Fruit fly (Drosophila melanogaster) whole organism, embryonic: ENCODE data around the gene Neto.
A peak's percentile ranks its signal among the peaks of the same experiment; 100 is the strongest.

ENCODE experiments used
- Abd-B ChIP-seq: fragments of 200-800 bp; sonication (Bioruptor generic); optimal IDR thresholded peaks from 2 replicates; lab custom pipeline; 2018; ENCODE audit warnings: missing biosample characterization, mild to moderate bottlenecking, missing genetic modification characterization, moderate library complexity
- CG10462 ChIP-seq: fragments of 200-800 bp; sonication (Bioruptor generic); optimal IDR thresholded peaks from 2 replicates; lab custom pipeline; 2016; ENCODE audit warnings: missing biosample characterization, missing genetic modification characterization
- CG11247 ChIP-seq: fragments of 200-800 bp; sonication (Bioruptor generic); IDR thresholded peaks from 2 replicates; pipeline ENCODE4 v1.3.6; 2022; ENCODE audit warnings: missing biosample characterization, missing genetic modification characterization
- CG13287 ChIP-seq: fragments of 200-800 bp; sonication (Bioruptor generic); IDR thresholded peaks from 2 replicates; pipeline ENCODE4 v1.3.6; 2022; ENCODE audit warnings: missing biosample characterization, missing genetic modification characterization; ENCODE audit not compliant: partially characterized antibody
- CG1529 ChIP-seq: fragments of 200-800 bp; sonication (Bioruptor generic); optimal IDR thresholded peaks from 3 replicates; lab custom pipeline; 2018; ENCODE audit warnings: missing biosample characterization, missing genetic modification characterization
- CG15479 ChIP-seq: fragments of 200-800 bp; sonication (Bioruptor generic); optimal IDR thresholded peaks from 3 replicates; lab custom pipeline; 2019; ENCODE audit warnings: missing biosample characterization, mild to moderate bottlenecking, missing genetic modification characterization, moderate library complexity
- CG18011 ChIP-seq: fragments of 200-800 bp; sonication (Bioruptor generic); optimal IDR thresholded peaks from 2 replicates; lab custom pipeline; 2017; ENCODE audit warnings: missing biosample characterization, missing genetic modification characterization, mild to moderate bottlenecking, moderate library complexity, missing genotype
- CG18262 ChIP-seq: fragments of 200-800 bp; optimal IDR thresholded peaks from 3 replicates; lab custom pipeline; 2019; ENCODE audit warnings: missing biosample characterization, mild to moderate bottlenecking, missing genetic modification characterization, moderate library complexity
- CG2120 ChIP-seq: fragments of 200-800 bp; sonication (Bioruptor generic); optimal IDR thresholded peaks from 3 replicates; lab custom pipeline; 2016; ENCODE audit warnings: missing biosample characterization, missing genetic modification characterization
- CG2678 ChIP-seq: fragments of 200-800 bp; sonication (Bioruptor generic); optimal IDR thresholded peaks from 3 replicates; lab custom pipeline; 2019; ENCODE audit warnings: missing biosample characterization, mild to moderate bottlenecking, missing genetic modification characterization, moderate library complexity
- CG33557 ChIP-seq: fragments of 200-800 bp; sonication (Bioruptor generic); optimal IDR thresholded peaks from 2 replicates; lab custom pipeline; 2019; ENCODE audit warnings: missing biosample characterization, mild to moderate bottlenecking, missing genetic modification characterization, moderate library complexity
- CG34224 ChIP-seq: fragments of 200-800 bp; sonication (Bioruptor generic); IDR thresholded peaks from 3 replicates; pipeline ENCODE4 v1.3.6; 2022; ENCODE audit warnings: missing biosample characterization, missing genetic modification characterization; ENCODE audit not compliant: partially characterized antibody
- CG7963 ChIP-seq: fragments of 200-800 bp; sonication (Bioruptor generic); IDR thresholded peaks from 3 replicates; pipeline ENCODE4 v1.3.6; 2022; ENCODE audit warnings: missing biosample characterization, missing genetic modification characterization; ENCODE audit not compliant: partially characterized antibody
- CG8089 ChIP-seq: fragments of 200-800 bp; sonication (Bioruptor generic); optimal IDR thresholded peaks from 3 replicates; lab custom pipeline; 2016; ENCODE audit warnings: missing biosample characterization, missing genetic modification characterization
- CG8478 ChIP-seq: fragments of >200 bp; optimal IDR thresholded peaks from 2 replicates; lab custom pipeline; 2018
- CG8924 ChIP-seq: fragments of 200-800 bp; optimal IDR thresholded peaks from 3 replicates; lab custom pipeline; 2019; ENCODE audit warnings: missing biosample characterization, mild to moderate bottlenecking, missing genetic modification characterization, moderate library complexity
- CG8944 ChIP-seq: fragments of 200-800 bp; sonication (Bioruptor generic); optimal IDR thresholded peaks from 3 replicates; lab custom pipeline; 2016; ENCODE audit warnings: missing biosample characterization, missing genetic modification characterization
- CG9817 ChIP-seq: fragments of 200-800 bp; sonication (Bioruptor generic); optimal IDR thresholded peaks from 2 replicates; lab custom pipeline; 2018; ENCODE audit warnings: missing biosample characterization, mild to moderate bottlenecking, missing genetic modification characterization, moderate library complexity
- Camta ChIP-seq: fragments of 200-800 bp; sonication (Bioruptor generic); optimal IDR thresholded peaks from 2 replicates; lab custom pipeline; 2016; ENCODE audit warnings: missing biosample characterization, missing genetic modification characterization
- CrebB ChIP-seq: fragments of 200-800 bp; sonication (Bioruptor generic); optimal IDR thresholded peaks from 3 replicates; lab custom pipeline; 2018; ENCODE audit warnings: missing biosample characterization, mild to moderate bottlenecking, missing genetic modification characterization
- D ChIP-seq, 2 experiments: fragments of 200-800 bp in 1 of 2; fragments of >200 bp in 1 of 2; sonication (Bioruptor generic) in 1 of 2; optimal IDR thresholded peaks; 2 replicates in 1 of 2; 3 replicates in 1 of 2; lab custom pipeline; 2017; ENCODE audit warnings: mild to moderate bottlenecking in 1 of 2, missing biosample characterization in 1 of 2, missing genetic modification characterization in 1 of 2, missing genetic modification reagents in 1 of 2
- Doc3 ChIP-seq: fragments of 200-800 bp; sonication (Bioruptor generic); IDR thresholded peaks from 3 replicates; pipeline ENCODE4 v1.3.6; 2022; ENCODE audit warnings: missing biosample characterization, missing genetic modification characterization; ENCODE audit not compliant: partially characterized antibody
- Gug ChIP-seq: fragments of 200-800 bp; sonication (Bioruptor generic); IDR thresholded peaks from 4 replicates; pipeline ENCODE4 v1.3.6; 2022; ENCODE audit warnings: missing biosample characterization, missing genetic modification characterization
- HLH54F ChIP-seq: fragments of 200-800 bp; sonication (Bioruptor generic); optimal IDR thresholded peaks from 3 replicates; lab custom pipeline; 2016; ENCODE audit warnings: missing biosample characterization, missing genetic modification characterization
- HLHmδ ChIP-seq: fragments of 200-800 bp; sonication (Bioruptor generic); optimal IDR thresholded peaks from 2 replicates; lab custom pipeline; 2018; ENCODE audit warnings: missing biosample characterization, mild to moderate bottlenecking, missing genetic modification characterization, moderate library complexity
- HmgZ ChIP-seq: fragments of 200-800 bp; sonication (Bioruptor generic); optimal IDR thresholded peaks from 2 replicates; lab custom pipeline; 2018; ENCODE audit warnings: missing biosample characterization, mild to moderate bottlenecking, missing genetic modification characterization
- Hr78 ChIP-seq, 2 experiments: fragments of 200-800 bp in 1 of 2; fragments of >200 bp in 1 of 2; sonication (Bioruptor generic) in 1 of 2; optimal IDR thresholded peaks; 2 replicates each; lab custom pipeline; 2017 to 2019; ENCODE audit warnings: missing biosample characterization in 2 of 2, missing genetic modification characterization in 2 of 2, mild to moderate bottlenecking in 1 of 2, moderate library complexity in 1 of 2
- Ravus ChIP-seq: fragments of 200-800 bp; sonication (Bioruptor generic); IDR thresholded peaks from 2 replicates; pipeline ENCODE4 v1.3.6; 2022; ENCODE audit warnings: missing biosample characterization, missing genetic modification characterization
- Rfx ChIP-seq: fragments of 200-800 bp; sonication (Bioruptor generic); IDR thresholded peaks from 2 replicates; pipeline ENCODE4 v1.3.6; 2022; ENCODE audit warnings: missing biosample characterization, missing genetic modification characterization
- Scr ChIP-seq: fragments of 200-800 bp; sonication (Bioruptor generic); IDR thresholded peaks from 2 replicates; pipeline ENCODE4 v1.3.6; 2022; ENCODE audit warnings: missing biosample characterization, missing genetic modification characterization; ENCODE audit not compliant: partially characterized antibody
- Ssrp ChIP-seq: fragments of 200-800 bp; sonication (Bioruptor generic); optimal IDR thresholded peaks from 2 replicates; lab custom pipeline; 2018; ENCODE audit warnings: missing biosample characterization, mild to moderate bottlenecking, missing genetic modification characterization, moderate library complexity
- Stat92E ChIP-seq, 3 experiments: fragments of >200 bp in 2 of 3; fragments of 200-800 bp in 1 of 3; sonication (Bioruptor generic) in 1 of 3; optimal IDR thresholded peaks; 2 replicates each; lab custom pipeline; 2017 to 2019; ENCODE audit warnings: missing biosample characterization in 3 of 3, missing genetic modification characterization in 3 of 3, mild to moderate bottlenecking in 1 of 3, moderate library complexity in 1 of 3
- TFAM ChIP-seq: fragments of 200-800 bp; sonication (Bioruptor generic); optimal IDR thresholded peaks from 2 replicates; lab custom pipeline; 2017; ENCODE audit warnings: missing biosample characterization, missing genetic modification characterization, inconsistent platforms
- Xbp1 ChIP-seq: fragments of 200-800 bp; sonication (Bioruptor generic); optimal IDR thresholded peaks from 3 replicates; lab custom pipeline; 2016; ENCODE audit warnings: missing biosample characterization, mild to moderate bottlenecking, missing genetic modification characterization
- amos ChIP-seq: fragments of 200-800 bp; sonication (Bioruptor generic); IDR thresholded peaks from 2 replicates; pipeline ENCODE4 v1.3.6; 2022; ENCODE audit warnings: missing biosample characterization, missing genetic modification characterization; ENCODE audit not compliant: partially characterized antibody
- ash1 ChIP-seq: fragments of 200-800 bp; sonication (Bioruptor generic); optimal IDR thresholded peaks from 2 replicates; lab custom pipeline; 2018; ENCODE audit warnings: missing biosample characterization, mild to moderate bottlenecking, missing genetic modification characterization
- bowl ChIP-seq: fragments of 200-800 bp; sonication (Bioruptor generic); IDR thresholded peaks from 2 replicates; pipeline ENCODE4 v1.3.6; 2022; ENCODE audit warnings: missing biosample characterization, missing genetic modification characterization
- cad ChIP-seq: fragments of >200 bp; optimal IDR thresholded peaks from 2 replicates; lab custom pipeline; 2017; ENCODE audit warnings: missing biosample characterization, missing genetic modification characterization
- cato ChIP-seq: fragments of 200-800 bp; sonication (Bioruptor generic); optimal IDR thresholded peaks from 2 replicates; lab custom pipeline; 2016; ENCODE audit warnings: missing biosample characterization, missing genetic modification characterization, borderline replicate concordance
- dpn ChIP-seq, 2 experiments: fragments of 200-800 bp; sonication (Bioruptor generic); optimal IDR thresholded peaks; 3 replicates each; lab custom pipeline; 2016; ENCODE audit warnings: missing biosample characterization in 2 of 2, missing genetic modification characterization in 2 of 2
- h ChIP-seq: fragments of >200 bp; optimal IDR thresholded peaks from 2 replicates; lab custom pipeline; 2017
- insv ChIP-seq, 2 experiments: fragments of 200-800 bp; sonication (Bioruptor generic); optimal IDR thresholded peaks; 3 replicates each; lab custom pipeline; 2016 to 2018; ENCODE audit warnings: missing biosample characterization in 2 of 2, missing genetic modification characterization in 2 of 2
- kah ChIP-seq: fragments of 200-800 bp; sonication (Bioruptor generic); optimal IDR thresholded peaks from 2 replicates; lab custom pipeline; 2018; ENCODE audit warnings: missing biosample characterization, mild to moderate bottlenecking, missing genetic modification characterization
- kni ChIP-seq: fragments of 200-800 bp; sonication (Bioruptor generic); optimal IDR thresholded peaks from 3 replicates; lab custom pipeline; 2017; ENCODE audit warnings: mild to moderate bottlenecking, missing biosample characterization, missing genetic modification reagents, missing genetic modification characterization
- mam ChIP-seq: fragments of 200-800 bp; sonication (Bioruptor generic); optimal IDR thresholded peaks from 3 replicates; lab custom pipeline; 2016; ENCODE audit warnings: missing biosample characterization, missing genetic modification characterization
- onecut ChIP-seq: fragments of 200-800 bp; sonication (Bioruptor generic); IDR thresholded peaks from 2 replicates; pipeline ENCODE4 v1.3.6; 2022; ENCODE audit warnings: missing biosample characterization, missing genetic modification characterization
- pros ChIP-seq: fragments of 200-800 bp; sonication (Bioruptor generic); optimal IDR thresholded peaks from 3 replicates; lab custom pipeline; 2019; ENCODE audit warnings: missing biosample characterization, mild to moderate bottlenecking, missing genetic modification characterization, moderate library complexity

The Neto gene

dm6 chrX:13403962-13404830, 41.5 kb upstream of the Neto start, which contains the start of gene GstT4 (continued):
- peak; percentile 70 for TF ChIP-seq Rfx (GFP tag; lab: Robert Waterston, UW)
- no peak for TF ChIP-seq CG18011 (GFP tag; lab: Kevin White, UChicago)
- peak; percentile 50 for TF ChIP-seq CG2678 (tag; lab: Kevin White, UChicago)
- TF ChIP-seq cad (GFP tag; lab: Kevin White, UChicago), result no peak
- peak; percentile 80 for TF ChIP-seq CG2120 (GFP tag; lab: Kevin White, UChicago)
- peak; percentile 49 for TF ChIP-seq Xbp1 (GFP tag; lab: Kevin White, UChicago)
- no peak for TF ChIP-seq kah (GFP tag; lab: Kevin White, UChicago)
- TF ChIP-seq HmgZ (tag; lab: Kevin White, UChicago), result no peak
- no peak for TF ChIP-seq insv (GFP tag; optimal IDR thresholded peaks at IDR 0.05; lab: Kevin White, UChicago)
- peak; percentile 50 for TF ChIP-seq CG11247
- peak; percentile 4 for TF ChIP-seq CG1529 (GFP tag; lab: Kevin White, UChicago)
- no peak for TF ChIP-seq CG8089
- peak; percentile 54 to 61 for TF ChIP-seq dpn (GFP tag; optimal IDR thresholded peaks at IDR 0.05; lab: Kevin White, UChicago)
- TF ChIP-seq CG7963, result no peak
- TF ChIP-seq h (lab: Kevin White, UChicago), result no peak
- TF ChIP-seq CG8478 (lab: Kevin White, UChicago), result no peak
- peak; percentile 55; the same call in 2 of the 4 replicates for TF ChIP-seq Gug (GFP tag; lab: Robert Waterston, UW)
- no peak for TF ChIP-seq CG33557 (GFP tag; lab: Kevin White, UChicago)
- TF ChIP-seq Ravus, result no peak
- TF ChIP-seq Ssrp (tag; lab: Kevin White, UChicago), result peak; percentile 32
- 0 out of 2 replicates have a peak, but pooled peaks have one; percentile 6 for TF ChIP-seq amos
- TF ChIP-seq onecut (GFP tag; lab: Robert Waterston, UW), result no peak
- TF ChIP-seq Doc3 (GFP tag; lab: Robert Waterston, UW), result no peak
- TF ChIP-seq TFAM (GFP tag; lab: Kevin White, UChicago), result no peak
- no peak for TF ChIP-seq cato (GFP tag; lab: Kevin White, UChicago)
- no peak for TF ChIP-seq ash1 (GFP tag; lab: Kevin White, UChicago)
- TF ChIP-seq D (optimal IDR thresholded peaks at IDR 0.05; lab: Kevin White, UChicago), result no peak
- TF ChIP-seq D (GFP tag; optimal IDR thresholded peaks at IDR 0.05; lab: Kevin White, UChicago), result peak; percentile 6
- no peak for TF ChIP-seq bowl (GFP tag; lab: Robert Waterston, UW)
- no peak for TF ChIP-seq Stat92E (GFP tag; optimal IDR thresholded peaks at IDR 0.05; lab: Kevin White, UChicago)
- TF ChIP-seq CG34224 (GFP tag; lab: Robert Waterston, UW), result peak; percentile 12; the same call in 1 of the 3 replicates
- TF ChIP-seq CG18262, result peak; percentile 76
- peak; percentile 44 for TF ChIP-seq CG8944 (GFP tag; lab: Kevin White, UChicago)
- TF ChIP-seq CG15479 (GFP tag; lab: Kevin White, UChicago), result no peak
- no peak for TF ChIP-seq Camta
- TF ChIP-seq mam (GFP tag; lab: Kevin White, UChicago), result peak; percentile 69
- no peak for TF ChIP-seq CG13287 (GFP tag; lab: Robert Waterston, UW)
- TF ChIP-seq CG10462 (GFP tag; lab: Kevin White, UChicago), result no peak
- no peak for TF ChIP-seq kni (GFP tag; lab: Kevin White, UChicago)
- no peak for TF ChIP-seq CG9817 (tag; lab: Kevin White, UChicago)
- peak; percentile 54 for TF ChIP-seq CG8924 (tag; lab: Kevin White, UChicago)
- TF ChIP-seq HLHmδ (GFP tag; lab: Kevin White, UChicago), result no peak
- peak; percentile 43 for TF ChIP-seq Abd-B
- TF ChIP-seq CrebB (tag; lab: Kevin White, UChicago), result no peak
- TF ChIP-seq Scr, result no peak
- TF ChIP-seq pros (GFP tag; lab: Kevin White, UChicago), result no peak
- peak; percentile 64 for TF ChIP-seq HLH54F (GFP tag; lab: Kevin White, UChicago)
- TF ChIP-seq Hr78 (GFP tag; optimal IDR thresholded peaks at IDR 0.05; lab: Kevin White, UChicago), result no peak
